Worm (Caenorhabditis elegans) whole organism, L2 larva: ENCODE data around the gene T11B7.2.

Experiments
- C34F6.9 ChIP-seq: fragments of 150-350 bp; optimal IDR thresholded peaks from 2 replicates; lab custom pipeline; 2014; ENCODE audit warnings: missing biosample characterization, missing genetic modification characterization
- F13H6.1 ChIP-seq: sonication (generic microtip); optimal IDR thresholded peaks from 2 replicates; lab custom pipeline; 2016; ENCODE audit warnings: missing genetic modification characterization, missing compliant biosample characterization
- R02D3.7 ChIP-seq: fragments of 150-350 bp; optimal IDR thresholded peaks from 2 replicates; lab custom pipeline; 2014; ENCODE audit warnings: missing biosample characterization, missing genetic modification characterization
- Y55F3AM.14 ChIP-seq: fragments of 200-800 bp; sonication (Bioruptor generic); optimal IDR thresholded peaks from 2 replicates; lab custom pipeline; 2018; ENCODE audit warnings: mild to moderate bottlenecking, missing genetic modification characterization, missing compliant biosample characterization
- ZK546.5 ChIP-seq: sonication (generic microtip); optimal IDR thresholded peaks from 2 replicates; lab custom pipeline; 2017; ENCODE audit warnings: missing biosample characterization, missing genetic modification characterization
- alr-1 ChIP-seq: fragments of 150-350 bp; optimal IDR thresholded peaks from 2 replicates; lab custom pipeline; 2014; ENCODE audit warnings: missing biosample characterization, missing genetic modification characterization
- aly-2 ChIP-seq: fragments of 150-350 bp; optimal IDR thresholded peaks from 2 replicates; lab custom pipeline; 2014; ENCODE audit warnings: missing biosample characterization, missing genetic modification characterization
- ama-1 ChIP-seq: fragments of 150-350 bp; optimal IDR thresholded peaks from 2 replicates; lab custom pipeline; 2018; ENCODE audit warnings: inconsistent platforms
- ceh-16 ChIP-seq: fragments of 150-350 bp; optimal IDR thresholded peaks from 2 replicates; lab custom pipeline; 2014; ENCODE audit warnings: missing biosample characterization, missing genetic modification characterization
- crh-2 ChIP-seq: sonication (generic microtip); optimal IDR thresholded peaks from 2 replicates; lab custom pipeline; 2017; ENCODE audit warnings: missing biosample characterization, missing genetic modification characterization
- dmd-4 ChIP-seq: sonication (generic microtip); optimal IDR thresholded peaks from 2 replicates; lab custom pipeline; 2017; ENCODE audit warnings: missing biosample characterization, missing genetic modification characterization
- egl-27 ChIP-seq: sonication (generic microtip); optimal IDR thresholded peaks from 3 replicates; lab custom pipeline; 2017; ENCODE audit warnings: missing biosample characterization, missing genetic modification reagents, missing genetic modification characterization
- elt-3 ChIP-seq: sonication (generic microtip); optimal IDR thresholded peaks from 2 replicates; lab custom pipeline; 2017; ENCODE audit warnings: missing biosample characterization, missing genetic modification characterization
- fos-1 ChIP-seq: fragments of 150-350 bp; optimal IDR thresholded peaks from 2 replicates; lab custom pipeline; 2014; ENCODE audit warnings: missing biosample characterization, missing genetic modification characterization
- gmeb-1 ChIP-seq: fragments of 150-350 bp; optimal IDR thresholded peaks from 2 replicates; lab custom pipeline; 2014; ENCODE audit warnings: missing biosample characterization, missing genetic modification characterization
- lin-11 ChIP-seq: fragments of 150-350 bp; sonication (generic microtip); optimal IDR thresholded peaks from 2 replicates; lab custom pipeline; 2014; ENCODE audit warnings: missing biosample characterization, missing genetic modification characterization, inconsistent platforms, mixed read lengths
- lin-39 ChIP-seq: fragments of 150-350 bp; optimal IDR thresholded peaks from 2 replicates; lab custom pipeline; 2014; ENCODE audit warnings: missing biosample characterization, missing genetic modification reagents, missing genetic modification characterization
- lsy-2 ChIP-seq, 2 experiments: fragments of 150-350 bp in 1 of 2; sonication (generic microtip) in 1 of 2; optimal IDR thresholded peaks; 2 replicates each; lab custom pipeline; 2014 to 2017; ENCODE audit warnings: missing biosample characterization in 2 of 2, missing genetic modification characterization in 2 of 2
- mbf-1 ChIP-seq: sonication (generic microtip); optimal IDR thresholded peaks from 2 replicates; lab custom pipeline; 2017; ENCODE audit warnings: missing biosample characterization, missing genetic modification characterization
- mdl-1 ChIP-seq, 2 experiments: fragments of 150-350 bp in 1 of 2; sonication (generic microtip) in 1 of 2; optimal IDR thresholded peaks; 2 replicates each; lab custom pipeline; 2017; ENCODE audit warnings: missing biosample characterization in 2 of 2, missing genetic modification characterization in 2 of 2
- nhr-11 ChIP-seq: fragments of 150-350 bp; optimal IDR thresholded peaks from 2 replicates; lab custom pipeline; 2014; ENCODE audit warnings: missing biosample characterization, missing genetic modification characterization
- nhr-12 ChIP-seq: fragments of 150-350 bp; optimal IDR thresholded peaks from 2 replicates; lab custom pipeline; 2014; ENCODE audit warnings: missing biosample characterization, missing genetic modification characterization
- nhr-129 ChIP-seq: fragments of 150-350 bp; optimal IDR thresholded peaks from 2 replicates; lab custom pipeline; 2014; ENCODE audit warnings: missing biosample characterization, missing genetic modification characterization
- nhr-21 ChIP-seq: fragments of 150-350 bp; optimal IDR thresholded peaks from 2 replicates; lab custom pipeline; 2014; ENCODE audit warnings: missing biosample characterization, missing genetic modification characterization
- nhr-23 ChIP-seq: fragments of 150-350 bp; optimal IDR thresholded peaks from 2 replicates; lab custom pipeline; 2014; ENCODE audit warnings: missing biosample characterization, missing genetic modification reagents, missing genetic modification characterization
- nhr-25 ChIP-seq: fragments of 150-350 bp; sonication (generic microtip); optimal IDR thresholded peaks from 3 replicates; lab custom pipeline; 2014; ENCODE audit warnings: missing biosample characterization, missing genetic modification characterization
- nhr-77 ChIP-seq: fragments of 150-350 bp; optimal IDR thresholded peaks from 2 replicates; lab custom pipeline; 2014; ENCODE audit warnings: missing biosample characterization, missing genetic modification characterization
- peb-1 ChIP-seq: fragments of 150-350 bp; optimal IDR thresholded peaks from 2 replicates; lab custom pipeline; 2014; ENCODE audit warnings: missing biosample characterization, missing genetic modification characterization
- sem-4 ChIP-seq: fragments of 150-350 bp; optimal IDR thresholded peaks from 2 replicates; lab custom pipeline; 2014; ENCODE audit warnings: missing biosample characterization, missing genetic modification reagents, missing genetic modification characterization
- sma-3 ChIP-seq: sonication (generic microtip); optimal IDR thresholded peaks from 2 replicates; lab custom pipeline; 2016; ENCODE audit warnings: missing genetic modification reagents, missing genetic modification characterization, missing compliant biosample characterization
- sma-9 ChIP-seq, 2 experiments: fragments of 150-350 bp in 1 of 2; sonication (generic microtip) in 1 of 2; optimal IDR thresholded peaks; 2 replicates each; lab custom pipeline; 2014 to 2016; ENCODE audit warnings: missing genetic modification characterization in 2 of 2, mild to moderate bottlenecking in 1 of 2, missing biosample characterization in 1 of 2, missing compliant biosample characterization in 1 of 2, missing genetic modification reagents in 1 of 2, moderate library complexity in 1 of 2
- snpc-4 ChIP-seq: fragments of 150-350 bp; optimal IDR thresholded peaks from 2 replicates; lab custom pipeline; 2014; ENCODE audit warnings: missing biosample characterization, missing genetic modification characterization
- unc-39 ChIP-seq: fragments of 150-350 bp; optimal IDR thresholded peaks from 2 replicates; lab custom pipeline; 2014; ENCODE audit warnings: missing biosample characterization, missing genetic modification characterization
- unc-55 ChIP-seq: fragments of 150-350 bp; sonication (generic microtip); optimal IDR thresholded peaks from 3 replicates; lab custom pipeline; 2014; ENCODE audit warnings: missing biosample characterization, missing genetic modification reagents, missing genetic modification characterization
- unc-62 ChIP-seq: fragments of 150-350 bp; optimal IDR thresholded peaks from 2 replicates; lab custom pipeline; 2014; ENCODE audit warnings: missing biosample characterization, missing genetic modification reagents, missing genetic modification characterization
- zag-1 ChIP-seq: fragments of 150-350 bp; optimal IDR thresholded peaks from 2 replicates; lab custom pipeline; 2014; ENCODE audit warnings: missing biosample characterization, missing genetic modification characterization
- ztf-11 ChIP-seq: sonication (generic microtip); optimal IDR thresholded peaks from 2 replicates; lab custom pipeline; 2017; ENCODE audit warnings: missing biosample characterization, missing genetic modification characterization
- ztf-4 ChIP-seq: fragments of 150-350 bp; optimal IDR thresholded peaks from 2 replicates; lab custom pipeline; 2014; ENCODE audit warnings: missing biosample characterization, missing genetic modification characterization

T11B7.2 gene

ce11 chrIV:8816029-8816428 lies 28.3 kb downstream of the T11B7.2 start, which contains the start of gene grsp-2:
Gene grsp-2, plus strand, starts transcription at chrIV:8816329.
- TF ChIP-seq unc-55 (GFP tag; lab: Kevin White, UChicago) (no peak), sma-3 (peak; percentile 35), F13H6.1 (no peak), lsy-2 (tag; optimal IDR thresholded peaks at IDR 0.05; lab: Kevin White, UChicago) (no peak), nhr-12 (tag; lab: Kevin White, UChicago) (no peak), nhr-21 (no peak), aly-2 (no peak)

- TF ChIP-seq nhr-12 (tag; lab: Kevin White, UChicago) (no peak), nhr-77 (tag; lab: Kevin White, UChicago) (no peak), peb-1 (tag; lab: Kevin White, UChicago) (no peak), ztf-4 (tag; lab: Kevin White, UChicago) (no peak), C34F6.9 (no peak), gmeb-1 (no peak), nhr-21 (peak; percentile 23), ama-1 (no peak), sma-3 (peak; percentile 21), sma-9 (GFP tag; optimal IDR thresholded peaks at IDR 0.05; lab: Kevin White, UChicago) (peak; percentile 55), sma-9 (tag; optimal IDR thresholded peaks at IDR 0.05; lab: Kevin White, UChicago) (no peak), lin-39 (tag; lab: Kevin White, UChicago) (no peak), snpc-4 (no peak), nhr-11 (no peak), F13H6.1 (no peak), nhr-25 (tag; lab: Kevin White, UChicago) (peak; percentile 29)
Observed at ce11 chrIV:8815162-8815561, 29.2 kb downstream of the T11B7.2 start.

ce11 chrIV:8813614-8814013 lies 30.7 kb downstream of the T11B7.2 start, which contains the start of gene exc-5:
Gene exc-5, minus strand, starts transcription at chrIV:8813670.
- TF ChIP-seq C34F6.9, result peak; percentile 8
- TF ChIP-seq Y55F3AM.14, result no peak
- TF ChIP-seq nhr-129 (tag; lab: Kevin White, UChicago), result peak; percentile 13
- no peak for TF ChIP-seq ZK546.5
- no peak for TF ChIP-seq nhr-77 (tag; lab: Kevin White, UChicago)
- no peak for TF ChIP-seq nhr-23 (tag; lab: Kevin White, UChicago)
- TF ChIP-seq sma-9 (GFP tag; optimal IDR thresholded peaks at IDR 0.05; lab: Kevin White, UChicago), result peak; percentile 28
- TF ChIP-seq sma-9 (tag; optimal IDR thresholded peaks at IDR 0.05; lab: Kevin White, UChicago), result no peak
- peak; percentile 51 for TF ChIP-seq F13H6.1
- TF ChIP-seq ceh-16 (tag; lab: Kevin White, UChicago), result no peak
- no peak for TF ChIP-seq snpc-4
- TF ChIP-seq fos-1 (tag; lab: Kevin White, UChicago), result no peak
- TF ChIP-seq nhr-12 (tag; lab: Kevin White, UChicago), result no peak
- no peak for TF ChIP-seq peb-1 (tag; lab: Kevin White, UChicago)

- TF ChIP-seq mbf-1 (tag; lab: Kevin White, UChicago) (no peak), fos-1 (tag; lab: Kevin White, UChicago) (peak; percentile 78)
Observed at ce11 chrIV:8807327-8807726, 37.0 kb downstream of the T11B7.2 start.

ce11 chrIV:8798255-8798654 lies 46.1 kb downstream of the T11B7.2 start, which contains the start of gene clec-182:
Gene clec-182, minus strand, starts transcription at chrIV:8798355.
- TF ChIP-seq gmeb-1, result no peak
- TF ChIP-seq unc-39 (tag; lab: Kevin White, UChicago), result no peak
- TF ChIP-seq ama-1, result no peak
- TF ChIP-seq nhr-21, result no peak
- no peak for TF ChIP-seq ztf-11 (tag; lab: Kevin White, UChicago)
- no peak for TF ChIP-seq C34F6.9
- no peak for TF ChIP-seq crh-2
- no peak for TF ChIP-seq sma-3

ce11 chrIV:8796246-8796645 lies 48.1 kb downstream of the T11B7.2 start:
- TF ChIP-seq fos-1 (tag; lab: Kevin White, UChicago) (peak; percentile 9), elt-3 (tag; lab: Kevin White, UChicago) (no peak), alr-1 (no peak), R02D3.7 (no peak), nhr-21 (no peak), F13H6.1 (peak; percentile 9), mbf-1 (tag; lab: Kevin White, UChicago) (no peak), nhr-11 (no peak), nhr-12 (tag; lab: Kevin White, UChicago) (no peak), unc-62 (GFP tag; lab: Kevin White, UChicago) (no peak), nhr-129 (tag; lab: Kevin White, UChicago) (no peak), snpc-4 (no peak), sem-4 (tag; lab: Kevin White, UChicago) (no peak), sma-3 (no peak), C34F6.9 (peak; percentile 60), lin-11 (no peak), ceh-16 (tag; lab: Kevin White, UChicago) (no peak), mdl-1 (tag; optimal IDR thresholded peaks at IDR 0.05; lab: Kevin White, UChicago) (peak in 1 of 2 experiments; percentile 31), unc-55 (GFP tag; lab: Kevin White, UChicago) (peak; percentile 52), ztf-11 (tag; lab: Kevin White, UChicago) (no peak), lsy-2 (tag; optimal IDR thresholded peaks at IDR 0.05; lab: Kevin White, UChicago) (no peak), dmd-4 (no peak), nhr-23 (tag; lab: Kevin White, UChicago) (no peak), zag-1 (peak; percentile 58), nhr-25 (tag; lab: Kevin White, UChicago) (no peak), unc-39 (tag; lab: Kevin White, UChicago) (no peak), nhr-77 (tag; lab: Kevin White, UChicago) (no peak), peb-1 (tag; lab: Kevin White, UChicago) (no peak), gmeb-1 (no peak), ama-1 (no peak), sma-9 (GFP tag; optimal IDR thresholded peaks at IDR 0.05; lab: Kevin White, UChicago) (peak; percentile 36), sma-9 (tag; optimal IDR thresholded peaks at IDR 0.05; lab: Kevin White, UChicago) (no peak), egl-27 (no peak), Y55F3AM.14 (no peak), lin-39 (tag; lab: Kevin White, UChicago) (no peak)
